Worm (Caenorhabditis elegans) whole organism, L1 larva: ENCODE results near the gene cyp-33C7.

Experiments
- alr-1 ChIP-seq: fragments of 200-800 bp; sonication (Bioruptor generic); optimal IDR thresholded peaks from 2 replicates; lab custom pipeline; 2018; ENCODE audit warnings: borderline replicate concordance, mild to moderate bottlenecking, missing genetic modification characterization, missing compliant biosample characterization
- ama-1 ChIP-seq: fragments of 150-350 bp; optimal IDR thresholded peaks from 2 replicates; lab custom pipeline; 2014
- blmp-1 ChIP-seq: fragments of 150-350 bp; optimal IDR thresholded peaks from 2 replicates; lab custom pipeline; 2014; ENCODE audit warnings: missing biosample characterization, missing genetic modification characterization
- ceh-63 ChIP-seq: fragments of 200-800 bp; sonication (Bioruptor generic); optimal IDR thresholded peaks from 2 replicates; lab custom pipeline; 2018; ENCODE audit warnings: mild to moderate bottlenecking, missing genetic modification characterization, missing compliant biosample characterization
- dpl-1 ChIP-seq, 3 experiments: fragments of 150-350 bp in 2 of 3; sonication (generic microtip) in 1 of 3; optimal IDR thresholded peaks; 2 replicates each; lab custom pipeline; 2014 to 2017; ENCODE audit warnings: missing biosample characterization in 3 of 3, missing genetic modification characterization in 3 of 3, missing genetic modification reagents in 3 of 3
- efl-1 ChIP-seq, 4 experiments: fragments of 150-350 bp; optimal IDR thresholded peaks in 3 of 4; peaks in 1 of 4; 1 replicate in 1 of 4; 2 replicates in 3 of 4; lab custom pipeline; 2014; ENCODE audit warnings: missing biosample characterization in 2 of 4, missing genetic modification characterization in 2 of 4, missing genetic modification reagents in 2 of 4
- elt-3 ChIP-seq, 6 experiments: fragments of 150-350 bp in 1 of 6; sonication (generic microtip); optimal IDR thresholded peaks; 2 replicates each; lab custom pipeline; 2017 to 2018; ENCODE audit warnings: missing biosample characterization in 6 of 6, missing genetic modification characterization in 6 of 6, inconsistent platforms in 1 of 6
- fkh-8 ChIP-seq: sonication (generic microtip); optimal IDR thresholded peaks from 2 replicates; lab custom pipeline; 2016; ENCODE audit warnings: mild to moderate bottlenecking, missing genetic modification characterization, missing compliant biosample characterization
- hlh-17 ChIP-seq: fragments of 200-800 bp; sonication (Bioruptor generic); optimal IDR thresholded peaks from 2 replicates; lab custom pipeline; 2018; ENCODE audit warnings: missing genetic modification characterization, mild to moderate bottlenecking, missing compliant biosample characterization, moderate library complexity, borderline replicate concordance
- hpl-2 ChIP-seq: fragments of 150-350 bp; optimal IDR thresholded peaks from 2 replicates; lab custom pipeline; 2014; ENCODE audit warnings: missing biosample characterization, missing genetic modification reagents, missing genetic modification characterization
- irx-1 ChIP-seq: sonication (generic microtip); optimal IDR thresholded peaks from 2 replicates; lab custom pipeline; 2016; ENCODE audit warnings: missing genetic modification characterization, missing compliant biosample characterization
- jun-1 ChIP-seq: fragments of 150-350 bp; optimal IDR thresholded peaks from 2 replicates; lab custom pipeline; 2014; ENCODE audit warnings: missing biosample characterization, missing genetic modification reagents, missing genetic modification characterization
- lin-13 ChIP-seq: fragments of 150-350 bp; optimal IDR thresholded peaks from 2 replicates; lab custom pipeline; 2014; ENCODE audit warnings: missing biosample characterization, missing genetic modification reagents, missing genetic modification characterization
- lin-35 ChIP-seq, 2 experiments: fragments of 150-350 bp; optimal IDR thresholded peaks; 2 replicates each; lab custom pipeline; 2014; ENCODE audit warnings: missing biosample characterization in 2 of 2, missing genetic modification characterization in 2 of 2, missing genetic modification reagents in 2 of 2
- lsy-2 ChIP-seq, 2 experiments: fragments of 150-350 bp; optimal IDR thresholded peaks; 2 replicates each; lab custom pipeline; 2014; ENCODE audit warnings: missing biosample characterization in 2 of 2, missing genetic modification characterization in 2 of 2
- mab-9 ChIP-seq: fragments of 200-800 bp; sonication (Bioruptor generic); IDR thresholded peaks from 2 replicates; pipeline ENCODE4 v1.3.6; 2022; ENCODE audit warnings: missing genetic modification reagents, missing genetic modification characterization, missing compliant biosample characterization
- mep-1 ChIP-seq: fragments of 150-350 bp; optimal IDR thresholded peaks from 2 replicates; lab custom pipeline; 2014; ENCODE audit warnings: missing biosample characterization, missing genetic modification characterization
- nhr-19 ChIP-seq: fragments of 200-800 bp; sonication (Bioruptor generic); conservative IDR thresholded peaks from 2 replicates; pipeline ENCODE4 v1.3.6; 2022; ENCODE audit warnings: missing genetic modification characterization, missing compliant biosample characterization
- nhr-20 ChIP-seq: sonication (generic microtip); optimal IDR thresholded peaks from 2 replicates; lab custom pipeline; 2016; ENCODE audit warnings: mild to moderate bottlenecking, missing genetic modification characterization, missing compliant biosample characterization
- nhr-71 ChIP-seq: sonication (generic microtip); optimal IDR thresholded peaks from 2 replicates; lab custom pipeline; 2016; ENCODE audit warnings: mild to moderate bottlenecking, missing genetic modification characterization, moderate library complexity, missing compliant biosample characterization
- nhr-85 ChIP-seq: sonication (generic microtip); peaks from one replicate; lab custom pipeline; 2016; ENCODE audit warnings: missing genetic modification characterization, inconsistent platforms, missing compliant biosample characterization
- pqm-1 ChIP-seq: sonication (generic microtip); optimal IDR thresholded peaks from 3 replicates; lab custom pipeline; 2017; ENCODE audit warnings: missing biosample characterization, missing genetic modification characterization
- rnt-1 ChIP-seq: sonication (generic microtip); optimal IDR thresholded peaks from 2 replicates; lab custom pipeline; 2016; ENCODE audit warnings: mild to moderate bottlenecking, missing genetic modification characterization, moderate library complexity, missing compliant biosample characterization
- skn-1 ChIP-seq: fragments of 150-350 bp; optimal IDR thresholded peaks from 2 replicates; lab custom pipeline; 2014; ENCODE audit warnings: missing biosample characterization, missing genetic modification characterization
- snpc-4 ChIP-seq: fragments of 150-350 bp; optimal IDR thresholded peaks from 2 replicates; lab custom pipeline; 2014; ENCODE audit warnings: missing biosample characterization, missing genetic modification characterization
- snu-23 ChIP-seq: sonication (generic microtip); optimal IDR thresholded peaks from 2 replicates; lab custom pipeline; 2016; ENCODE audit warnings: missing genetic modification characterization, missing compliant biosample characterization
- swsn-7 ChIP-seq: sonication (generic microtip); optimal IDR thresholded peaks from 2 replicates; lab custom pipeline; 2016; ENCODE audit warnings: missing genetic modification characterization, missing compliant biosample characterization
- tbx-2 ChIP-seq: sonication (generic microtip); optimal IDR thresholded peaks from 2 replicates; lab custom pipeline; 2016; ENCODE audit warnings: missing genetic modification characterization, missing compliant biosample characterization
- vab-15 ChIP-seq: sonication (generic microtip); optimal IDR thresholded peaks from 2 replicates; lab custom pipeline; 2017; ENCODE audit warnings: missing genotype, mild to moderate bottlenecking, missing genetic modification characterization, missing compliant biosample characterization
- xbp-1 ChIP-seq: sonication (generic microtip); optimal IDR thresholded peaks from 2 replicates; lab custom pipeline; 2016; ENCODE audit warnings: missing genetic modification characterization, missing compliant biosample characterization
- zag-1 ChIP-seq: fragments of 150-350 bp; optimal IDR thresholded peaks from 2 replicates; lab custom pipeline; 2014; ENCODE audit warnings: missing biosample characterization, missing genetic modification characterization

Gene cyp-33C7

DNA sequence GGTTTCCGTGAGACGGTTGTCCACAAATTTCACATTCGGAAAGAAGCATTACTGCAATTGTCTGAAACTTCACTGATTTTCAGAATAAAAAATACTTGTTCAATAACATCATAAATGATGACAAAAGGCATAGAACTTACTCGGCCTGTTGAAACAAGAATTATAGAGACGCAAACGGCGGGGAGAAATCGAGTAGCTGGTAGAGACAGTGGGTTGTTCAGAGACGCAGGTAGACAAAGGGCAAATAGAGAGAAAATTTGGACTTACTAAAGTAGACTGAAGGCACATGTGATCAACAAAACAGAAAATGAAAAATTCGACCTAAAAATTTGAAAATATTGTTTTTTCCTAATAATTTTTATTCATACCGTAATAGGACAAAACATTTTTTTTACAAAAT lies 9.4 kb downstream of the cyp-33C7 start, which contains the start of gene nhr-182:
TSS of gene nhr-182 (minus strand) at position 178 of the 400 bp plus-strand sequence.
- TF ChIP-seq elt-3 (tag; optimal IDR thresholded peaks at IDR 0.05; lab: Kevin White, UChicago) (peak in 1 of 6 experiments; percentile 6), blmp-1 (tag; lab: Kevin White, UChicago) (peak; percentile 61), nhr-19 (GFP tag; lab: Robert Waterston, UW) (no peak; the same call in 1 of the 2 replicates), mep-1 (tag; lab: Kevin White, UChicago) (peak; percentile 34), alr-1 (tag; lab: Kevin White, UChicago) (no peak), lin-35 (GFP tag; optimal IDR thresholded peaks at IDR 0.05; lab: Kevin White, UChicago) (peak in 1 of 2 experiments; percentile 56), nhr-71 (tag; lab: Kevin White, UChicago) (peak; percentile 57), nhr-20 (tag; lab: Kevin White, UChicago) (peak; percentile 92), mab-9 (GFP tag; lab: Robert Waterston, UW) (no peak), nhr-85 (peak; percentile 80), efl-1 (optimal IDR thresholded peaks at IDR 0.05; lab: Kevin White, UChicago) (peak; percentile 36 to 51), efl-1 (GFP tag; optimal IDR thresholded peaks at IDR 0.05 in 1 of 2; lab: Kevin White, UChicago) (no peak), tbx-2 (tag; lab: Kevin White, UChicago) (peak; percentile 24), snu-23 (peak; percentile 57), lsy-2 (tag; optimal IDR thresholded peaks at IDR 0.05; lab: Kevin White, UChicago) (peak; percentile 2 to 43), zag-1 (tag; lab: Kevin White, UChicago) (no peak), ceh-63 (GFP tag; lab: Kevin White, UChicago) (no peak), skn-1 (peak; percentile 97), dpl-1 (GFP tag; optimal IDR thresholded peaks at IDR 0.05; lab: Kevin White, UChicago) (peak in 1 of 3 experiments; percentile 20), rnt-1 (tag; lab: Kevin White, UChicago) (peak; percentile 1)

DNA sequence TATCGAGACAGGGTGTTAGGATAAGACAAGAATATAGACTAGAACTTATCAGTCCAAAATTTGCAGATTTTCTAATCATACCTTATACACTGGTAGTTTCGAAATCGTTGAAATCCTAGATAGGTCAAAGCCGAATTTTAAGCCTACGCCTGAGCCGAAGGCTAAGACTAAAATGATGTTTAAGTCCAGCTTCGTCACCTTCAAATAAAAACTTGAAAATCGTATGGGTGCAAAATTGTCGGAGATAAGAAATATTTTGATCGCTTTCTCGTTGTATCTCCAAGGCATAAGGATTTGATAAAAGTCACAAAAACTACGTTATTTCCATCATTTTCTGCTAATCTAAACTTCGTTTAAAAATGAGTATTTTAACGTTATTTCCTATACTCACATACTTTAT lies 10.3 kb downstream of the cyp-33C7 start, which contains the start of gene F41B5.12:
TSS of gene F41B5.12 (plus strand) at position 301 of the 400 bp plus-strand sequence.
- TF ChIP-seq snpc-4 (tag; lab: Kevin White, UChicago): no peak
- no peak for TF ChIP-seq swsn-7 (tag; lab: Kevin White, UChicago)
- no peak for TF ChIP-seq blmp-1 (tag; lab: Kevin White, UChicago)
- no peak for TF ChIP-seq irx-1 (tag; lab: Kevin White, UChicago)
- TF ChIP-seq hpl-2: no peak
- TF ChIP-seq xbp-1: no peak
- TF ChIP-seq snu-23: no peak
- no peak for TF ChIP-seq jun-1 (tag; lab: Kevin White, UChicago)
- TF ChIP-seq pqm-1 (tag; lab: Kevin White, UChicago): no peak

ce11 chrV:2264455-2264854 lies 14.1 kb downstream of the cyp-33C7 start, which contains the start of gene nhr-183:
Gene nhr-183, minus strand, starts transcription at chrV:2264634.
- TF ChIP-seq snu-23 (no peak), lin-35 (GFP tag; optimal IDR thresholded peaks at IDR 0.05; lab: Kevin White, UChicago) (peak in 1 of 2 experiments; percentile 19), skn-1 (peak; percentile 46), fkh-8 (peak; percentile 10), efl-1 (optimal IDR thresholded peaks at IDR 0.05; lab: Kevin White, UChicago) (no peak), efl-1 (GFP tag; optimal IDR thresholded peaks at IDR 0.05 in 1 of 2; lab: Kevin White, UChicago) (peak in 1 of 2 experiments; percentile 37)

DNA sequence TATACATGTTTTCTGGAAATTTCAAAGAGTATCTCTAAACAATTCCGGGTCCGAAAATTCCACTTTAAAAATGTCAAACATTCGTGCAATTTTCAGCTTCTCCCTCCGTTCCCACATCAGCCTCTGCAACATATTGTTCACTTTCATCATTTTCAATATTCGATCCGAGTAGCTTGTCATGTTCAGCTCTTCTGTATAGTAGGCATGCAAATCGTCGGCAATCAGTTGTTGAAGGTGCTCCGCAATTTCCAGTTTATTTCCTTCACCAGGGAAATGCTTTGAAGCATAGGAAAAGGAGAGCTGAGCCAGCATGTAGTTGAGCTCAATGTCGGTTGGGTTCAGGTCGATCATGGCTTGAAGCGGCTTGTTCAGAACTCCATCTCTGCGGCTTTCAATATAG lies 14.6 kb downstream of the cyp-33C7 start:
- TF ChIP-seq efl-1 (optimal IDR thresholded peaks at IDR 0.05; lab: Kevin White, UChicago): no peak
- peak in 1 of 2 experiments; percentile 88 for TF ChIP-seq efl-1 (GFP tag; optimal IDR thresholded peaks at IDR 0.05 in 1 of 2; lab: Kevin White, UChicago)
- TF ChIP-seq rnt-1 (tag; lab: Kevin White, UChicago): no peak

DNA sequence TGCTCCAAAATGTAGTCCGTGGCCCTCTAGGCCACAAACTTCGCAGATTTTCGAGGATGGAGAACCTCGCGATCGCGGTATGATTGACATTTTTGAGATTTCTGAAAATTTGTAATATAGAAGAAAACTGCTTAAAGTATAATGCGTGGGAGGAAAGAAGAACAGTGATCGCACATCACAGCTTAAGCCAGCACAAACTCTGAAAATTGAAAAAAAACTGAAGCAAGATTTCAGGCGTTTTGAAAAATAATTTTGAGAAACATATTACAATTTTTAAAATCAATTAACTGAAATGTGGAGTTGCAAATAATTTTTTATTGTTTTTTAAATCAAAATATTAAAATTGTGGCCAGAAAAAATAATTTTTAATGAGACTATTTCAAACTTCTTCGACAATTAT lies 16.6 kb downstream of the cyp-33C7 start, which contains the start of gene nhr-275:
TSS of gene nhr-275 (minus strand) at position 101 of the 400 bp plus-strand sequence.
- TF ChIP-seq ama-1 (lab: Kevin White, UChicago): no peak
- no peak for TF ChIP-seq tbx-2 (tag; lab: Kevin White, UChicago)
- TF ChIP-seq hlh-17 (GFP tag; lab: Kevin White, UChicago): no peak
- TF ChIP-seq lin-13 (GFP tag; lab: Kevin White, UChicago): no peak
- TF ChIP-seq lsy-2 (tag; optimal IDR thresholded peaks at IDR 0.05; lab: Kevin White, UChicago): no peak
- no peak for TF ChIP-seq vab-15 (tag; lab: Kevin White, UChicago)
